Worm (Caenorhabditis elegans): Measurements from ENCODE around the gene unc-25.

ce11 chrIII:12918575-12918974 lies 23.9 kb upstream of the unc-25 start, which contains the start of gene Y37D8A.16:
- TF ChIP-seq fos-1 (tag; optimal IDR thresholded peaks at IDR 0.05): no peak
- TF ChIP-seq nhr-237 (tag; optimal IDR thresholded peaks at IDR 0.05): no peak
- TF ChIP-seq dmd-4 (tag; optimal IDR thresholded peaks at IDR 0.05): no peak
- TF ChIP-seq nhr-23 (tag; optimal IDR thresholded peaks at IDR 0.05): no peak
- TF ChIP-seq mab-5 (tag; optimal IDR thresholded peaks at IDR 0.05): no peak
- TF ChIP-seq ceh-82 (tag; optimal IDR thresholded peaks at IDR 0.05): no peak
- TF ChIP-seq lin-39 (tag; optimal IDR thresholded peaks at IDR 0.05): no peak
- no peak for TF ChIP-seq nhr-25 (tag; optimal IDR thresholded peaks at IDR 0.05)
- no peak for TF ChIP-seq peb-1 (tag; optimal IDR thresholded peaks at IDR 0.05)
- no peak for TF ChIP-seq zag-1 (tag; optimal IDR thresholded peaks at IDR 0.05)
- TF ChIP-seq sma-3 (GFP tag; optimal IDR thresholded peaks at IDR 0.05): no peak
- TF ChIP-seq mdl-1 (tag; optimal IDR thresholded peaks at IDR 0.05): no peak
- TF ChIP-seq ama-1 (optimal IDR thresholded peaks at IDR 0.05): no peak
- no peak for TF ChIP-seq skn-1 (tag; optimal IDR thresholded peaks at IDR 0.05)
